Fruit fly (Drosophila melanogaster): Measurements from ENCODE around the gene CG17806.
A peak's percentile ranks its signal among the peaks of the same experiment; 100 is the strongest.

DNA sequence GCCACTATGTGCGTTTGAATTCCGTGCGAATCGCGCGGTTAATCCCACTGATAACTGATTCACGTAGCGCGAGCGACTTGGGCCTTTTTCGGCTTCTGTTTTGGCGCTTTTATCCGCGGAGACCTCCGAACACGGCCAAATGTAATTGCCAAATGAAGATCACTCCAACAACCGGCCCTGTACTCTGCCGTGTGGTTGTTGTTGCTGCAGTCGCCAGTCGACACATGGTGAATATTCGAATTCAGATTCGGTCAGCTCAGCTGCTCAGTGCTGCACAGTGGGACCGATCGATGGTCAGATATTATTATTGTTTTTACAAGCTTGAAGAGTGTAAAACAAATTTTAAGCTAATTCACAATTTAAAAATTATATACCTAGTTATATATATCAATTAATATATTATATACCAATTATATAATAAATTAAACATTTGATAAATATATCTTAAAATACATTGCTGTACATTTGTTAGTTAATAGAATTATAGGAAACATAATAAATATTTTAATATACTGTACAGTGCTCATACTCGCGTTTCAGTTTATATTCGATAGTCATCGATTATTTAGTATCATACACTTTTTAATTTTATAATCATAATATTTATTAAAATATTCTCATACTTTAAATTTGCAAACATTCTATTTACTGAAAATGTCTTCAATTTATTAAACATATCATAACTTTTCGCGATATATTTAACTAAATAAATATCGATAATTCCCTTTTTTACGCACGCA is 8.6 kb downstream of the CG17806 start, which contains the start of gene CG43102:
- TF ChIP-seq Snoo (tag; optimal IDR thresholded peaks at IDR 0.05) (peak; percentile 63), CG10348 (GFP tag; IDR thresholded peaks at IDR 0.05) (no peak), Ets98B (GFP tag; IDR thresholded peaks at IDR 0.05) (peak; percentile 80), CG13204 (GFP tag; optimal IDR thresholded peaks at IDR 0.05) (no peak), Pif1B (GFP tag; optimal IDR thresholded peaks at IDR 0.05) (peak; percentile 81), CG34367 (tag; optimal IDR thresholded peaks at IDR 0.05) (peak; percentile 45)
